Fruit fly (Drosophila melanogaster): ENCODE measurements around the gene mei-P26.

- TF ChIP-seq psq (optimal IDR thresholded peaks at IDR 0.05) (no peak), usp (GFP tag; optimal IDR thresholded peaks at IDR 0.05) (no peak)
Measured at dm6 chrX:9130243-9130642, 32.8 kb upstream of the mei-P26 start.
